Worm (Caenorhabditis elegans): ENCODE results near the gene dhs-13.
A peak's percentile ranks its signal among the peaks of the same experiment; 100 is the strongest.
"Not testable (repeated sequence)": the region's sequence is repeated elsewhere in the genome, so short reads cannot be mapped to it uniquely, and the experiment has no call there.

Gene dhs-13

DNA sequence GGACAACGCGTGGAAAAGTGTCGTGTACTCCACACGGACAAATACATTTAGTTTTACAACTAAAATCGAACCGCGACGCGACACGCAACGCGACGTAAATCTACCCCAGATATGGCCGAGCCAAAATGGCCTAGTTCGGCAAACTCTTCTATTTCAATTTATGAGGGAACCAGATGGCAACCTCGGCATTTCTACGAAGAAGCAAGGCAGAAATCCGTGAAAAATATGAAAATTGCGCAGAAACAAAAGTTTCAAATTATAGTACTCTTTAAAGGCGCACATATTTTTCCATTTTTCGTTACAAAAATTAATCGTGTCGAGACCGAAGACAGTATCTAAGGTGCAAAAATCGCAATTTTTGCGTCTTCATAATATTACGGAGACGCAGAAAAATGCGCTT lies 43.2 kb upstream of the dhs-13 start, which contains the start of gene Y46H3A.5:
Gene Y46H3A.5, minus strand, starts transcription at position 101 of the 400 bp plus-strand sequence.
- not testable (repeated sequence) for TF ChIP-seq nhr-237, sptf-1, nhr-12 (tag; optimal IDR thresholded peaks at IDR 0.05)

DNA sequence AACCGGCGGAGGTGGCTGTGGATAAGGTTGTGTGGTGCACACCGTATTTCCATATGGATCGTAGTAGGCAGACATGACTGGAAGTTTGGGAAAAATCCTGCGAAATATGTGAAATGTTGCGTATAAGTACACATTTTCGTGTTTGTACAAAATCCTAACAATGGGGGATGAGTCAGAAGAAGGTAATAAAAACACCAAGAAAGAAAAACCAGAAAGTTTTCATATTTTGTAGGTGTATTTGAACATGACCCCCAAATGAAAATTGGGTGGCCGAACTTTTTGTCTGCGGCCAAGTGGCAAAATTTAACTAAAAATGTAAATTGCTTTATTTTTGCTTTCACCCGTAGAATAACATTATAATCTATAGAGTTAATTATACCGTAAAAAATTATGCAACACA lies 39.5 kb upstream of the dhs-13 start, which contains the start of gene Y46H3A.4:
Gene Y46H3A.4, minus strand, starts transcription at position 101 of the 400 bp plus-strand sequence.
- TF ChIP-seq flh-1 (GFP tag; optimal IDR thresholded peaks at IDR 0.05) (no peak), drap-1 (GFP tag; optimal IDR thresholded peaks at IDR 0.05) (no peak), mls-2 (tag; optimal IDR thresholded peaks at IDR 0.05) (no peak), snpc-4 (tag; optimal IDR thresholded peaks at IDR 0.05) (no peak), mep-1 (tag; optimal IDR thresholded peaks at IDR 0.05) (no peak), bed-3 (GFP tag; optimal IDR thresholded peaks at IDR 0.05) (no peak), M03D4.4 (tag; optimal IDR thresholded peaks at IDR 0.05) (no peak), unc-120 (tag; optimal IDR thresholded peaks at IDR 0.05; ENCODE audit: poor library complexity, severe bottlenecking) (no peak), hlh-1 (tag; optimal IDR thresholded peaks at IDR 0.05) (no peak), ceh-39 (tag; optimal IDR thresholded peaks at IDR 0.05) (no peak), lin-32 (GFP tag; optimal IDR thresholded peaks at IDR 0.05) (no peak), elt-1 (tag; optimal IDR thresholded peaks at IDR 0.05; ENCODE audit: borderline replicate concordance, insufficient read depth) (no peak), nhr-12 (tag; optimal IDR thresholded peaks at IDR 0.05) (no peak), mab-5 (tag; optimal IDR thresholded peaks at IDR 0.05) (no peak), cnd-1 (tag; optimal IDR thresholded peaks at IDR 0.05) (no peak)

DNA sequence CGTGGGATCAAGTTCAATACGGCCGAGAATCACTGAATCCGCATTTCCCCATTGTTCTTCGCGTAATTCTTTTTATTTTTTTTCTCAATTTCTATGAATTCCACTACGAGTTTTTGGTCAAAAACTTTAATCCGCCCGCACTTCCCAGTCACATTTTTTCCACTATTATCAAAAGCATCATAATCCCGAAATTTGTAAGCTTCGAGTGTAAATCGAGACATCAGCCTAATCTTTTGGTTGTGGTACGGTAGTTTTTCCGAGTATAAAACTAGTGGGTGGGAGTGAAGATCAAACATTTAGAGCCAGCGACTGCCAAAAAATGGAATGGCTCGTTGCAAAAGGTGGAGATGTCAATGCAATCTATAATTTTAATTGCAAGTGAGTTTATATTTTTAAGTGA lies 35.6 kb upstream of the dhs-13 start, which contains the start of gene srt-42:
Gene srt-42, plus strand, starts transcription at position 301 of the 400 bp plus-strand sequence.
- TF ChIP-seq lsy-2 (tag; optimal IDR thresholded peaks at IDR 0.05): no peak
- no peak for TF ChIP-seq ztf-11 (tag; optimal IDR thresholded peaks at IDR 0.05)
- no peak for TF ChIP-seq nhr-2 (tag; optimal IDR thresholded peaks at IDR 0.05)
- TF ChIP-seq hlh-1 (tag; optimal IDR thresholded peaks at IDR 0.05): no peak
- TF ChIP-seq flh-1 (GFP tag; optimal IDR thresholded peaks at IDR 0.05): no peak
- TF ChIP-seq unc-120 (tag; optimal IDR thresholded peaks at IDR 0.05; ENCODE audit: poor library complexity, severe bottlenecking): no peak
- TF ChIP-seq nhr-76 (tag; optimal IDR thresholded peaks at IDR 0.05): no peak
- TF ChIP-seq mep-1 (tag; optimal IDR thresholded peaks at IDR 0.05): no peak

DNA sequence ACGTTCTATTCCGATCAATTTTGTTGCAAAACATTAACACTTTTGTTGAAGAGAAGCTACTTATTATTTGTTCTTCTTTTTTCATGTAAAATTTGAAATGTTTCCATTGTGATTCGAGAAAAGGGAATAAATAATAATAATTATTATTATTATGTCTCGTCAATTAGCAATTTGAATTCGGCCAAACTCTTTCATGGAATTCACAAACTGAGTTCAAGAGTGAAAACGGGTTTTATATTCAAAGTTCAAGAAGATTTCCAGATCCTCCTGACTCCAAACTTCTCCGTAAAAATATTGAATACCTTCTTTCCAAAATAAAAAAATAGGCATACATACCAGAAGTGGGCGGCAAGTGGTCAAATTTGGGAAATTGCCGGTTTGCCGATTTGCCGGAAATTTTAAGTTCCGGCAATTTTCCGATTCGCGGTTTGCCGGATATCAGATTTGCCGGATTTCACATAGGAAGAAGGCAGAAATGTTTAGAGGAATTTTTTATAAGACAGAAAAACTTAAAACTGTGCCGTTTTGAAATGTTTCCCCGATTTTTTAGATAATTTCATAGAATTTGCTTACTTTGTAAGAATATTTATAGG lies 34.3 kb upstream of the dhs-13 start:
- no peak for TF ChIP-seq nhr-237 (tag; optimal IDR thresholded peaks at IDR 0.05)
- TF ChIP-seq blmp-1 (tag; optimal IDR thresholded peaks at IDR 0.05): no peak
- no peak for TF ChIP-seq drap-1 (GFP tag; optimal IDR thresholded peaks at IDR 0.05)
- no peak for TF ChIP-seq sem-2 (GFP tag; optimal IDR thresholded peaks at IDR 0.05)
- TF ChIP-seq snpc-4 (tag; optimal IDR thresholded peaks at IDR 0.05): no peak
- no peak for TF ChIP-seq nhr-76 (tag; optimal IDR thresholded peaks at IDR 0.05)
- TF ChIP-seq nhr-2 (tag; optimal IDR thresholded peaks at IDR 0.05): no peak
- TF ChIP-seq zip-8 (tag; optimal IDR thresholded peaks at IDR 0.05): no peak
- TF ChIP-seq ztf-11 (tag; optimal IDR thresholded peaks at IDR 0.05): no peak
- no peak for TF ChIP-seq ceh-83 (GFP tag; optimal IDR thresholded peaks at IDR 0.05)
- no peak for TF ChIP-seq nhr-12 (tag; optimal IDR thresholded peaks at IDR 0.05)
- TF ChIP-seq unc-120 (tag; optimal IDR thresholded peaks at IDR 0.05; ENCODE audit: poor library complexity, severe bottlenecking): no peak
- TF ChIP-seq elt-3 (tag; optimal IDR thresholded peaks at IDR 0.05): no peak
- TF ChIP-seq mls-2 (tag; optimal IDR thresholded peaks at IDR 0.05): no peak

DNA sequence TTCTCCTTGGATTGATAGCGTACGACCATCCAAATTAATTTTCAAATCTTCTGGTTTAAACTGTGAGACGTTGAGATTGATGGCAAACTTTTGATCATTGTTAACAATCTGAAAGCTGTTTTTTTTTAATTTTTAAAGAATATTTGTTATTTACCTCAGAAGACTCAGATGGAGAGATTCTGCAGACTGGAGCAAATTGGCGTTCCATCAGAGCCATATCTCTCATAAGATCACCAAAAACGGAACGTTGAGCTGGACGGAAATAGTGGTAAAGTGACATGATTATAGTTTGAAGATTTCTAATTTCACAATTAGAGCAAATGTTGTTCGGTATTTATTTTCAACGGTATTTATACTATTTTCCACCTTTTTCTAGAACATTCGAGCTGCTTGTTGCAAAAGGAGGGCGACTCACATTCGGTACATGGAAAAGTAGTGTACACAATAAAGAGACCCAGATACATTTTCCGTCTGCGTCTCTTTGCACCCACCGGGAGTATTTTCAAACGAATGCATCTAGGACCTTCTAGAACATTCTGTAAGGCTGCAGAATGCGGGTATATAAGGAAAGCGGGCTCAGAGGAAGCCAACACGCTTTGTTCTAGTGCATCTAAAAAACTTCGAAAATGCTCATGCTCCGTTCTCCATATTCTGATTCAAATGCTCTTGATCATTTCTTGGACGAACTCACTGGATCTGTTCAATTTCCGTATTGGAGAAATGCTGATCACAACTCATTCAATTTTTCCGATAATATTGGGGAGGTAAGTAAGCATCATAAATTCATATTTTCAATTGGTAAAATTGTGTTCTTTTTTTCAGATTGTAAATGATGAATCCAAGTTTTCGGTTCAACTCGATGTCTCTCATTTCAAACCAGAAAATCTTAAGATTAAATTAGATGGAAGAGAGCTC lies 33.4 kb upstream of the dhs-13 start, which contains the start of the genes hsp-16.2 and hsp-16.41:
Gene hsp-16.2, minus strand, starts transcription at position 313 of the 915 bp plus-strand sequence.
Gene hsp-16.41, plus strand, starts transcription at position 534 of the 915 bp plus-strand sequence.
- TF ChIP-seq M03D4.4 (tag; optimal IDR thresholded peaks at IDR 0.05) (no peak), ceh-39 (tag; optimal IDR thresholded peaks at IDR 0.05) (no peak), elt-3 (tag; optimal IDR thresholded peaks at IDR 0.05) (no peak), sem-2 (GFP tag; optimal IDR thresholded peaks at IDR 0.05) (no peak), nhr-12 (tag; optimal IDR thresholded peaks at IDR 0.05) (no peak), ces-1 (GFP tag; optimal IDR thresholded peaks at IDR 0.05) (peak; percentile 30), cnd-1 (tag; optimal IDR thresholded peaks at IDR 0.05) (no peak), tbx-8 (GFP tag; optimal IDR thresholded peaks at IDR 0.05) (no peak), lin-13 (tag; optimal IDR thresholded peaks at IDR 0.05) (peak; percentile 84), flh-1 (GFP tag; optimal IDR thresholded peaks at IDR 0.05) (no peak), sptf-1 (tag; optimal IDR thresholded peaks at IDR 0.05) (no peak), ceh-83 (GFP tag; optimal IDR thresholded peaks at IDR 0.05) (no peak), mls-2 (tag; optimal IDR thresholded peaks at IDR 0.05) (peak; percentile 46), nhr-28 (tag; optimal IDR thresholded peaks at IDR 0.05) (no peak), ham-2 (GFP tag; optimal IDR thresholded peaks at IDR 0.05) (peak; percentile 48), mab-5 (tag; optimal IDR thresholded peaks at IDR 0.05) (no peak), zip-8 (tag; optimal IDR thresholded peaks at IDR 0.05) (no peak), unc-62 (GFP tag; optimal IDR thresholded peaks at IDR 0.05) (no peak), nhr-2 (tag; optimal IDR thresholded peaks at IDR 0.05) (peak; percentile 43), snpc-4 (tag; optimal IDR thresholded peaks at IDR 0.05) (no peak), lin-32 (GFP tag; optimal IDR thresholded peaks at IDR 0.05) (no peak), mep-1 (tag; optimal IDR thresholded peaks at IDR 0.05) (peak; percentile 1), ztf-11 (tag; optimal IDR thresholded peaks at IDR 0.05) (no peak), nhr-76 (tag; optimal IDR thresholded peaks at IDR 0.05) (no peak), nhr-237 (tag; optimal IDR thresholded peaks at IDR 0.05) (no peak), pha-4 (tag; optimal IDR thresholded peaks at IDR 0.05) (peak; percentile 56), unc-120 (tag; optimal IDR thresholded peaks at IDR 0.05; ENCODE audit: poor library complexity, severe bottlenecking) (peak; percentile 65), elt-1 (tag; optimal IDR thresholded peaks at IDR 0.05; ENCODE audit: borderline replicate concordance, insufficient read depth) (no peak), bed-3 (GFP tag; optimal IDR thresholded peaks at IDR 0.05) (no peak), blmp-1 (tag; optimal IDR thresholded peaks at IDR 0.05) (no peak), unc-39 (tag; optimal IDR thresholded peaks at IDR 0.05) (no peak)

Data from whole organism, mixed stage, embryonic.